Fruit fly (Drosophila melanogaster) whole organism, embryonic: ENCODE measurements around the gene CG7183.

Experiments
- BEAF-32 ChIP-seq: fragments of 200-800 bp; sonication (Bioruptor generic); optimal IDR thresholded peaks from 3 replicates; lab custom pipeline; 2017; ENCODE audit warnings: missing biosample characterization, missing genetic modification characterization, mild to moderate bottlenecking, moderate library complexity, missing genetic modification reagents
- CG11695 ChIP-seq: fragments of 200-800 bp; sonication (Bioruptor generic); IDR thresholded peaks from 3 replicates; pipeline ENCODE4 v1.3.6; 2022; ENCODE audit warnings: missing biosample characterization, missing genetic modification characterization
- CG13287 ChIP-seq: fragments of 200-800 bp; sonication (Bioruptor generic); IDR thresholded peaks from 2 replicates; pipeline ENCODE4 v1.3.6; 2022; ENCODE audit warnings: missing biosample characterization, missing genetic modification characterization; ENCODE audit not compliant: partially characterized antibody
- CG15514 ChIP-seq: fragments of 200-800 bp; sonication (Bioruptor generic); optimal IDR thresholded peaks from 3 replicates; lab custom pipeline; 2017; ENCODE audit warnings: missing biosample characterization, missing genetic modification characterization, mild to moderate bottlenecking, moderate library complexity, missing genetic modification reagents
- CG16813 ChIP-seq: fragments of 200-800 bp; sonication (Bioruptor generic); IDR thresholded peaks from 3 replicates; pipeline ENCODE4 v1.3.6; 2022; ENCODE audit warnings: missing biosample characterization, missing genetic modification characterization; ENCODE audit not compliant: partially characterized antibody
- CG17359 ChIP-seq: fragments of 200-800 bp; sonication (Bioruptor generic); optimal IDR thresholded peaks from 3 replicates; lab custom pipeline; 2018; ENCODE audit warnings: missing biosample characterization, mild to moderate bottlenecking, missing genetic modification characterization, moderate library complexity
- CG18619 ChIP-seq: fragments of 200-800 bp; sonication (Bioruptor generic); optimal IDR thresholded peaks from 3 replicates; lab custom pipeline; 2017; ENCODE audit warnings: missing biosample characterization, mild to moderate bottlenecking, missing genetic modification characterization
- CG32532 ChIP-seq: fragments of 200-800 bp; sonication (Bioruptor generic); IDR thresholded peaks from 2 replicates; pipeline ENCODE4 v1.3.6; 2022; ENCODE audit warnings: missing biosample characterization, missing genetic modification characterization
- CG6175 ChIP-seq: fragments of 200-800 bp; sonication (Bioruptor generic); IDR thresholded peaks from 3 replicates; pipeline ENCODE4 v1.3.6; 2022; ENCODE audit warnings: missing biosample characterization, missing genetic modification characterization
- CG7928 ChIP-seq: fragments of 200-800 bp; sonication (Bioruptor generic); optimal IDR thresholded peaks from 2 replicates; lab custom pipeline; 2017; ENCODE audit warnings: missing biosample characterization, mild to moderate bottlenecking, missing genetic modification characterization
- CG8478 ChIP-seq: fragments of >200 bp; optimal IDR thresholded peaks from 2 replicates; lab custom pipeline; 2018
- CG9797 ChIP-seq: fragments of 200-800 bp; sonication (Bioruptor generic); optimal IDR thresholded peaks from 3 replicates; lab custom pipeline; 2018; ENCODE audit warnings: missing biosample characterization, mild to moderate bottlenecking, missing genetic modification characterization
- Camta ChIP-seq: fragments of 200-800 bp; sonication (Bioruptor generic); optimal IDR thresholded peaks from 2 replicates; lab custom pipeline; 2016; ENCODE audit warnings: missing biosample characterization, missing genetic modification characterization
- D ChIP-seq, 2 experiments: fragments of 200-800 bp in 1 of 2; fragments of >200 bp in 1 of 2; sonication (Bioruptor generic) in 1 of 2; optimal IDR thresholded peaks; 2 replicates in 1 of 2; 3 replicates in 1 of 2; lab custom pipeline; 2017; ENCODE audit warnings: mild to moderate bottlenecking in 1 of 2, missing biosample characterization in 1 of 2, missing genetic modification characterization in 1 of 2, missing genetic modification reagents in 1 of 2
- Dref ChIP-seq: fragments of 200-800 bp; sonication (Bioruptor generic); IDR thresholded peaks from 2 replicates; pipeline ENCODE4 v1.3.6; 2022; ENCODE audit warnings: missing biosample characterization, missing genetic modification characterization
- Ets65A ChIP-seq: fragments of 200-800 bp; sonication (Bioruptor generic); peaks from one replicate; lab custom pipeline; 2016; ENCODE audit warnings: missing biosample characterization, missing genetic modification characterization
- Fer1 ChIP-seq: fragments of 200-800 bp; sonication (Bioruptor generic); optimal IDR thresholded peaks from 2 replicates; lab custom pipeline; 2017; ENCODE audit warnings: missing biosample characterization, mild to moderate bottlenecking, missing genetic modification characterization
- H2.0 ChIP-seq: fragments of 200-800 bp; sonication (Bioruptor generic); IDR thresholded peaks from 2 replicates; pipeline ENCODE4 v1.3.6; 2022; ENCODE audit warnings: missing biosample characterization, missing genetic modification characterization
- HmgZ ChIP-seq: fragments of 200-800 bp; sonication (Bioruptor generic); optimal IDR thresholded peaks from 2 replicates; lab custom pipeline; 2018; ENCODE audit warnings: missing biosample characterization, mild to moderate bottlenecking, missing genetic modification characterization
- Med ChIP-seq: fragments of 200-800 bp; sonication (Bioruptor generic); peaks from one replicate; lab custom pipeline; 2016; ENCODE audit warnings: missing biosample characterization, missing genetic modification characterization, mild to moderate bottlenecking, inconsistent platforms, moderate library complexity
- Meics ChIP-seq: fragments of 200-800 bp; sonication (Bioruptor generic); optimal IDR thresholded peaks from 2 replicates; lab custom pipeline; 2017; ENCODE audit warnings: missing biosample characterization, mild to moderate bottlenecking, missing genetic modification characterization
- NC2α ChIP-seq: fragments of 200-800 bp; sonication (Bioruptor generic); optimal IDR thresholded peaks from 2 replicates; lab custom pipeline; 2016; ENCODE audit warnings: missing biosample characterization, missing genetic modification characterization
- Scr ChIP-seq: fragments of 200-800 bp; sonication (Bioruptor generic); IDR thresholded peaks from 2 replicates; pipeline ENCODE4 v1.3.6; 2022; ENCODE audit warnings: missing biosample characterization, missing genetic modification characterization; ENCODE audit not compliant: partially characterized antibody
- Usf ChIP-seq: fragments of 200-800 bp; sonication (Bioruptor generic); optimal IDR thresholded peaks from 2 replicates; lab custom pipeline; 2017; ENCODE audit warnings: missing genotype, missing biosample characterization, missing genetic modification characterization
- YL-1 ChIP-seq: fragments of 200-800 bp; sonication (Bioruptor generic); optimal IDR thresholded peaks from 3 replicates; lab custom pipeline; 2017; ENCODE audit warnings: missing biosample characterization, mild to moderate bottlenecking, missing genetic modification characterization
- ato ChIP-seq: fragments of 200-800 bp; sonication (Bioruptor generic); IDR thresholded peaks from 2 replicates; pipeline ENCODE4 v1.3.6; 2022; ENCODE audit warnings: missing biosample characterization, missing genetic modification characterization; ENCODE audit not compliant: partially characterized antibody
- bsh ChIP-seq, 2 experiments: fragments of 200-800 bp; sonication (Bioruptor generic); optimal IDR thresholded peaks; 2 replicates each; lab custom pipeline; 2017 to 2018; ENCODE audit warnings: mild to moderate bottlenecking in 2 of 2, missing biosample characterization in 2 of 2, missing genetic modification characterization in 2 of 2, moderate library complexity in 1 of 2
- cg ChIP-seq: fragments of 200-800 bp; sonication (Bioruptor generic); optimal IDR thresholded peaks from 3 replicates; lab custom pipeline; 2019; ENCODE audit warnings: missing biosample characterization, mild to moderate bottlenecking, missing genetic modification characterization, moderate library complexity
- chinmo ChIP-seq: fragments of 200-800 bp; sonication (Bioruptor generic); IDR thresholded peaks from 4 replicates; pipeline ENCODE4 v1.3.6; 2022; ENCODE audit warnings: missing biosample characterization, missing genetic modification characterization; ENCODE audit not compliant: partially characterized antibody
- chm ChIP-seq: fragments of 200-800 bp; sonication (Bioruptor generic); IDR thresholded peaks from 2 replicates; pipeline ENCODE4 v1.3.6; 2022; ENCODE audit warnings: missing biosample characterization, missing genetic modification characterization
- chn ChIP-seq: fragments of 200-800 bp; sonication (Bioruptor generic); optimal IDR thresholded peaks from 2 replicates; lab custom pipeline; 2016; ENCODE audit warnings: missing biosample characterization, missing genetic modification characterization
- ewg ChIP-seq: fragments of 200-800 bp; sonication (Bioruptor generic); optimal IDR thresholded peaks from 3 replicates; lab custom pipeline; 2017; ENCODE audit warnings: mild to moderate bottlenecking, missing biosample characterization, missing genetic modification reagents, missing genetic modification characterization
- gcm ChIP-seq: fragments of 200-800 bp; sonication (Bioruptor generic); optimal IDR thresholded peaks from 2 replicates; lab custom pipeline; 2019; ENCODE audit warnings: missing biosample characterization, mild to moderate bottlenecking, missing genetic modification characterization, moderate library complexity
- insv ChIP-seq, 2 experiments: fragments of 200-800 bp; sonication (Bioruptor generic); optimal IDR thresholded peaks; 3 replicates each; lab custom pipeline; 2016 to 2018; ENCODE audit warnings: missing biosample characterization in 2 of 2, missing genetic modification characterization in 2 of 2
- ken ChIP-seq: fragments of 200-800 bp; sonication (Bioruptor generic); IDR thresholded peaks from 3 replicates; pipeline ENCODE4 v1.3.6; 2022; ENCODE audit warnings: missing biosample characterization, missing genetic modification characterization
- nau ChIP-seq: fragments of 200-800 bp; sonication (Bioruptor generic); optimal IDR thresholded peaks from 3 replicates; lab custom pipeline; 2017; ENCODE audit warnings: missing biosample characterization, mild to moderate bottlenecking, missing genetic modification characterization, missing genetic modification reagents
- pita ChIP-seq: fragments of 200-800 bp; sonication (Bioruptor generic); optimal IDR thresholded peaks from 2 replicates; lab custom pipeline; 2017; ENCODE audit warnings: missing biosample characterization, mild to moderate bottlenecking, missing genetic modification characterization
- pzg ChIP-seq: fragments of 200-800 bp; sonication (Bioruptor generic); optimal IDR thresholded peaks from 3 replicates; lab custom pipeline; 2018; ENCODE audit warnings: missing biosample characterization, mild to moderate bottlenecking, missing genetic modification characterization, moderate library complexity
- sens ChIP-seq: fragments of 200-800 bp; sonication (Bioruptor generic); peaks from one replicate; lab custom pipeline; 2016; ENCODE audit warnings: missing biosample characterization, missing genetic modification characterization
- sr ChIP-seq: fragments of 200-800 bp; sonication (Bioruptor generic); IDR thresholded peaks from 3 replicates; pipeline ENCODE4 v1.3.6; 2022; ENCODE audit warnings: missing biosample characterization, missing genetic modification characterization
- tgo ChIP-seq: fragments of 200-800 bp; sonication (Bioruptor generic); IDR thresholded peaks from 3 replicates; pipeline ENCODE4 v1.3.6; 2022; ENCODE audit warnings: missing biosample characterization, missing genetic modification characterization
- trem ChIP-seq: fragments of 200-800 bp; optimal IDR thresholded peaks from 3 replicates; lab custom pipeline; 2019; ENCODE audit warnings: missing biosample characterization, mild to moderate bottlenecking, missing genetic modification characterization, moderate library complexity
- trh ChIP-seq: fragments of 200-800 bp; sonication (Bioruptor generic); optimal IDR thresholded peaks from 2 replicates; lab custom pipeline; 2016; ENCODE audit warnings: missing biosample characterization, missing genetic modification characterization
- vnd ChIP-seq: fragments of 200-800 bp; sonication (Bioruptor generic); IDR thresholded peaks from 3 replicates; pipeline ENCODE4 v1.3.6; 2022; ENCODE audit warnings: missing biosample characterization, missing genetic modification characterization; ENCODE audit not compliant: partially characterized antibody
- zf30C ChIP-seq: fragments of 200-800 bp; sonication (Bioruptor generic); optimal IDR thresholded peaks from 3 replicates; lab custom pipeline; 2018; ENCODE audit warnings: missing biosample characterization, mild to moderate bottlenecking, missing genetic modification characterization

CG7183 gene

DNA sequence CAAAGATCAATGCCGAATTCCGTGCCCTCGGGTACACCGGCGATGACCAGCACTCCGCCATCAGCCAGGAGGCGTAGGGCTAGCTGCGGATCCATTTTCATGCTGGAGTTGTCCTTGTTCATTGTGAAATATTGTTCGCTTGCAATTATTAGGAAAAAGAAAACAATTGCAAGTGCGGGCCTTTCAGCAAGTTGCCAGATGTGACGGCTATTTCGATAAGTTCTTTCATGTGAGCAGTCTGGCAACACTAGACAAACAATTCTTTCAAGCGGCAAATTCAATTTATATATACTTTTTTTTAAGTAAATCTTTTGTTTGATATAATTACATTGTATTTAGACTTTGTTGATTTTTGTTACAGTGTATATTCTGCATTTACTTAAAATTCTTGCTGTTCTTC lies 32.1 kb upstream of the CG7183 start, which contains the start of gene CG12320 (continued):
- TF ChIP-seq D (optimal IDR thresholded peaks at IDR 0.05; lab: Kevin White, UChicago) (no peak), D (GFP tag; optimal IDR thresholded peaks at IDR 0.05; lab: Kevin White, UChicago) (no peak), gcm (GFP tag; lab: Kevin White, UChicago) (peak; percentile 50), ken (GFP tag; lab: Robert Waterston, UW) (no peak), CG16813 (0 out of 3 replicates have a peak, but pooled peaks have one; percentile 17), pzg (GFP tag; lab: Kevin White, UChicago) (peak; percentile 62), ato (GFP tag; lab: Robert Waterston, UW) (no peak), BEAF-32 (GFP tag; lab: Kevin White, UChicago) (peak; percentile 43), CG13287 (GFP tag; lab: Robert Waterston, UW) (peak; percentile 42; the same call in 1 of the 2 replicates), Usf (GFP tag; lab: Kevin White, UChicago) (no peak), Fer1 (GFP tag; lab: Kevin White, UChicago) (peak; percentile 5), H2.0 (GFP tag; lab: Robert Waterston, UW) (no peak), NC2α (GFP tag; lab: Kevin White, UChicago) (no peak), CG15514 (peak; percentile 70), YL-1 (GFP tag; lab: Kevin White, UChicago) (peak; percentile 57), CG9797 (GFP tag; lab: Kevin White, UChicago) (peak; percentile 0), vnd (no peak), trem (tag; lab: Kevin White, UChicago) (peak; percentile 77)

dm6 chr3R:18251876-18252275 lies 31.4 kb upstream of the CG7183 start:
- TF ChIP-seq CG8478 (lab: Kevin White, UChicago) (peak; percentile 53), Camta (GFP tag; lab: Kevin White, UChicago) (no peak), Ets65A (GFP tag; lab: Kevin White, UChicago) (peak; percentile 31)

DNA sequence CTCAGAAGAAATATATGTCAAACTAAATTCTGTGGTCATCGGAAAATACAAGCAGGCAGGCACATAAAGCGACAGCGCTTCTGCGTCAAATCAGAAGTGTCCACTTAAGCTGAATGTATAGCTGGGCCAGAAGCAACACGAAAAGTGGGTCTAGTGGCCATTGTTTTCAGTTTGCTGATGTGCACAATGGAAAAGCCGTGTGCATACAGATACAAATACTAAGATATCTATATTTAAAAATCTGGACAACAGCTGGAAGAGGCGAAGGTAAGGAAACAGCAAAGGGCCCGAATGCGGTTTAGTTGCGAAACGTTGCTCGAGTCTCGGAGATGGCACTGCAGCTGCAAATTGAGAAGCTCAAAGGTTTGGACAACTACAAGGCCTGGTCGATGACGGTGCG lies 30.3 kb upstream of the CG7183 start, which contains the start of gene CG18598:
Gene CG18598, plus strand, starts transcription at position 301 of the 400 bp plus-strand sequence.
- TF ChIP-seq Ets65A (GFP tag; lab: Kevin White, UChicago) (peak; percentile 88), Meics (GFP tag; lab: Kevin White, UChicago) (no peak), zf30C (GFP tag; lab: Kevin White, UChicago) (no peak), Med (peak; percentile 60), sens (peak; percentile 34)
- TF ChIP-seq, all 482 proteins: peak for 3

- TF ChIP-seq HmgZ (peak; percentile 1), Dref (GFP tag; lab: Robert Waterston, UW) (no peak), trh (GFP tag; lab: Kevin White, UChicago) (no peak), CG18619 (no peak), ewg (GFP tag; lab: Kevin White, UChicago) (no peak), cg (GFP tag; lab: Kevin White, UChicago) (peak; percentile 89), CG11695 (GFP tag; lab: Robert Waterston, UW) (no peak), chn (GFP tag; lab: Kevin White, UChicago) (no peak), pita (GFP tag; lab: Kevin White, UChicago) (no peak), tgo (GFP tag; lab: Robert Waterston, UW) (no peak), sr (GFP tag; lab: Robert Waterston, UW) (peak; percentile 38; the same call in 2 of the 3 replicates), bsh (GFP tag; optimal IDR thresholded peaks at IDR 0.05; lab: Kevin White, UChicago) (no peak), nau (GFP tag; lab: Kevin White, UChicago) (no peak), CG6175 (no peak), CG17359 (no peak), insv (GFP tag; optimal IDR thresholded peaks at IDR 0.05; lab: Kevin White, UChicago) (no peak), ken (GFP tag; lab: Robert Waterston, UW) (no peak), CG7928 (no peak), CG32532 (GFP tag; lab: Robert Waterston, UW) (peak; percentile 46; the same call in 1 of the 2 replicates), Scr (GFP tag; lab: Robert Waterston, UW) (0 out of 2 replicates have a peak, but pooled peaks have one; percentile 11), chinmo (GFP tag; lab: Robert Waterston, UW) (0 out of 4 replicates have a peak, but pooled peaks have one; percentile 62), chm (GFP tag; lab: Robert Waterston, UW) (0 out of 2 replicates have a peak, but pooled peaks have one; percentile 20)
Measured at dm6 chr3R:18249268-18249667, 28.8 kb upstream of the CG7183 start.
